Worm (Caenorhabditis elegans) whole organism, midembryonic: ENCODE data around the gene znf-593.
"Not testable (repeated sequence)": the region's sequence is repeated elsewhere in the genome, so short reads cannot be mapped to it uniquely, and the experiment has no call there.

Experiments
- T22C8.4 ChIP-seq: fragments of 200-800 bp; sonication (Bioruptor generic); IDR thresholded peaks from 2 replicates; pipeline ENCODE4 v1.3.6; 2022; ENCODE audit warnings: missing genetic modification characterization, missing compliant biosample characterization
- cog-1 ChIP-seq: sonication (generic microtip); optimal IDR thresholded peaks from 2 replicates; lab custom pipeline; 2016; ENCODE audit warnings: missing genetic modification characterization, missing compliant biosample characterization
- flt-1 ChIP-seq: fragments of 200-800 bp; sonication (Bioruptor generic); IDR thresholded peaks from 2 replicates; pipeline ENCODE4 v1.3.6; 2022; ENCODE audit warnings: missing genetic modification characterization, missing compliant biosample characterization
- klf-2 ChIP-seq: fragments of 200-800 bp; sonication (Bioruptor generic); conservative IDR thresholded peaks from 2 replicates; pipeline ENCODE4 v1.3.6; 2022; ENCODE audit warnings: missing genetic modification reagents, missing genetic modification characterization, missing compliant biosample characterization
- med-1 ChIP-seq: sonication (generic microtip); optimal IDR thresholded peaks from 2 replicates; lab custom pipeline; 2017; ENCODE audit warnings: missing genetic modification characterization, mild to moderate bottlenecking, missing compliant biosample characterization, antibody characterized with exemption, missing genetic modification reagents; ENCODE audit not compliant: insufficient read depth
- ref-1 ChIP-seq: fragments of 200-800 bp; sonication (Bioruptor generic); conservative IDR thresholded peaks from 2 replicates; pipeline ENCODE4 v1.3.6; 2022; ENCODE audit warnings: missing genetic modification reagents, missing genetic modification characterization, missing compliant biosample characterization
- tab-1 ChIP-seq: fragments of 200-800 bp; sonication (Bioruptor generic); IDR thresholded peaks from 2 replicates; pipeline ENCODE4 v1.3.6; 2022; ENCODE audit warnings: missing genetic modification characterization, missing compliant biosample characterization
- ztf-23 ChIP-seq: fragments of 200-800 bp; sonication (Bioruptor generic); IDR thresholded peaks from 2 replicates; pipeline ENCODE4 v1.3.6; 2022; ENCODE audit warnings: missing genetic modification reagents, missing genetic modification characterization, missing compliant biosample characterization
- ztf-29 ChIP-seq: fragments of 200-800 bp; sonication (Bioruptor generic); IDR thresholded peaks from 2 replicates; pipeline ENCODE4 v1.3.6; 2022; ENCODE audit warnings: missing genetic modification reagents, missing genetic modification characterization, missing compliant biosample characterization

Gene znf-593

ce11 chrIII:11902782-11903181 lies 15.7 kb downstream of the znf-593 start:
- TF ChIP-seq tab-1 (GFP tag; lab: Robert Waterston, UW) (no peak), cog-1 (tag; lab: Kevin White, UChicago) (no peak), ztf-29 (GFP tag; lab: Robert Waterston, UW) (no peak), ref-1 (GFP tag; lab: Robert Waterston, UW) (no peak), T22C8.4 (no peak), klf-2 (GFP tag; lab: Robert Waterston, UW) (no peak), flt-1 (no peak), med-1 (GFP tag; lab: Kevin White, UChicago) (no peak)

DNA sequence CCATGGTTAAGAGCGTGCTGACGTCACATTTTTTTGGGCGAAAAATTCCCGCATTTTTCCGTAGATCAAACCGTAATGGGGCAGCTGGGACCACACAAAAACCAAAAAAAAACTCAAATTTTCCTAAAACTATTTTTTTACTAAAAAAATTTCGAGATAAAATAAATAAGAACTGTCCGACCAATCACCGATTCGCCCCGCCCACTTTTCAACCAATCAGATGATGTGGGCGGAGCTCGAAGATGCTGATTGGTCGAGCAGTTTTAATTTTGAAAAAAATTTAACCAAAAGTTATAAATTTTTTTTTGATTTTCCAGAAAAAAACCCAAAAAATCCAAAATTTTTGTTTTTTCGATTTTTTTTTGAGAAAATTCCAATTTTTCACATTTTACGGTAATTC lies 18.5 kb downstream of the znf-593 start:
- TF ChIP-seq ztf-23 (GFP tag; lab: Robert Waterston, UW) (no peak), cog-1 (tag; lab: Kevin White, UChicago) (no peak)

DNA sequence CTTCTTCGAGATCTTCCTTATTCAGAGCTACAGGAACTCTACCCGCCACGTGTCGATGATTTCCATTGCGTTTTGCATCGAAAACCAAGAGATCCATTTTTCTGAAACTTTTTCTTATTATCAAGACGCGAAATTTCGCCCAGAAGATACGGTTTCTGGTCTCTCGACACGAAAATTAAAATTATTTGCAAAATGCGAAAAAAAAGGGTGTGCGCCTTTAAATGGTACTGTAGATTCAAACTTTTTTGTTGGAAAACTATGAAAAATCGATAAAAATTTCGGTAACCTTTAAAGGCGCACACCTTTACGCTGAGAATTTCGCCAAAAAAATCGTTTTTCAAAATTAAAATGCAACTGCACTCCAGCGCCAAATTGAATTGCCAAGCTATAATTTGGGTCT lies 20.4 kb downstream of the znf-593 start, which contains the start of gene tsen-2:
Gene tsen-2, minus strand, starts transcription at position 101 of the 400 bp plus-strand sequence.
- no peak for TF ChIP-seq ztf-29 (GFP tag; lab: Robert Waterston, UW)
- no peak for TF ChIP-seq ztf-23 (GFP tag; lab: Robert Waterston, UW)
- TF ChIP-seq tab-1 (GFP tag; lab: Robert Waterston, UW) = no peak
- no peak for TF ChIP-seq T22C8.4
- no peak for TF ChIP-seq cog-1 (tag; lab: Kevin White, UChicago)
- no peak for TF ChIP-seq flt-1
- TF ChIP-seq med-1 (GFP tag; lab: Kevin White, UChicago) = no peak
- no peak for TF ChIP-seq ref-1 (GFP tag; lab: Robert Waterston, UW)
- TF ChIP-seq klf-2 (GFP tag; lab: Robert Waterston, UW) = no peak

DNA sequence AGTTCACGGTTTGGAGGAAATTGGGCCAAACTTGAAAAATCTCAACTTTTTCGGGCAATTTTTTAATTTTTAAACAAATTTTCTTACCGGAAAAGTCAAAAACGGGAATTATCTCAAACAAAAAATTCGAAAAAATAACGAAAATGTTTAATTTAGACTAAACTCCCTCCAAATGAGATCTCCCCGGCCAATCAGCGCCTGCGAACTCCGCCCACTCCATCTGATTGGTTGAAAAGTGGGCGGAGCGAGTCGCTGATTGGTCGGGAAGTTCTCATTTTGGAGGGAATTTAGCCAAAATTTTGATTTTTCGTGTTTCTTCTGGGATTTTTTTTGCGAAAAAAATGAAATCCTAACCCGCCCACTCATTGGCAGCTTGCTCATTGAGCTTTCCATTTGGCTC lies 21.9 kb downstream of the znf-593 start:
- no peak for TF ChIP-seq flt-1
- no peak for TF ChIP-seq cog-1 (tag; lab: Kevin White, UChicago)
- TF ChIP-seq ref-1 (GFP tag; lab: Robert Waterston, UW) = no peak

DNA sequence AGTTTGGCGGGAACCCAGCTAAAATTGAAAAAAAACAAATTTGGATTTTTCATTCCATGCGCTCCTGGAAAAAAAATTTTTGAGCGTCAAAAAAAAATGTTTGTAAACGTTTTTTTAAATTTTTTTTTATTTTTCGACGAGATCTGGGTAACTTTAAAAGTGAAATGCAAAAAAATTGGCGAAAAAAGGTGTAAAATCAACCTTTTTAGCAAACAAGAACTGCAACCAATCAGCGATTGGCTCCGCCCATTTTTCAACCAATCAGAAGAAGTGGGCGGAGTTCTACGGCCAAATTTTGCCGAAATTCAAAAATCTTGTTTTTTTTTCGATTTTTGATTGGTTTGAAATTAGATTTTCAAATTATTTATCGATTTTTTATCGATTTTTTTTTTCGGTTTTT lies 23.0 kb downstream of the znf-593 start:
- no peak for TF ChIP-seq med-1 (GFP tag; lab: Kevin White, UChicago)
- no peak for TF ChIP-seq ztf-29 (GFP tag; lab: Robert Waterston, UW)
- no peak for TF ChIP-seq ztf-23 (GFP tag; lab: Robert Waterston, UW)
- no peak for TF ChIP-seq cog-1 (tag; lab: Kevin White, UChicago)
- no peak for TF ChIP-seq flt-1
- TF ChIP-seq tab-1 (GFP tag; lab: Robert Waterston, UW) = no peak
- TF ChIP-seq klf-2 (GFP tag; lab: Robert Waterston, UW) = no peak
- no peak for TF ChIP-seq ref-1 (GFP tag; lab: Robert Waterston, UW)
- TF ChIP-seq T22C8.4 = no peak

DNA sequence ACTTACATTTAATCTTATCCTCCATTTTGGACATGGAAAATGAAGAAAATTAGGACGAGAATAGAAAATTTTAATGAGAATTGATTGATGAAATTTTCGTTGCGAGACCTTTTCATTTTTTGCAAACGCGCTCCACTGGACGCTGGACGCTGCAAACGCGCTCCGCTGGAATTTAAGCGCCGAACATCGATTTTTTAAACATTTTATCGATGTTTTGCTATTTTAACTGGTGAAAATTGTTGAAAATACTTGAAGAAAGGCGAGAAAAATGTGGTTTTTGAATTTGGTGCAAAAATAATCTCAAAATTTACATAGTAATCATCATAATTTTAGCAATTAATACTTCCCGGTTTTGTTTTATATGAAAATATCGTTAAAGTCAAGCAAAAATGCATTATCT lies 25.6 kb downstream of the znf-593 start, which contains the start of gene Y56A3A.41:
Gene Y56A3A.41, minus strand, starts transcription at position 101 of the 400 bp plus-strand sequence.
- TF ChIP-seq med-1 (GFP tag; lab: Kevin White, UChicago) (no peak), ztf-29 (GFP tag; lab: Robert Waterston, UW) (no peak), flt-1 (no peak), ztf-23 (GFP tag; lab: Robert Waterston, UW) (no peak), klf-2 (GFP tag; lab: Robert Waterston, UW) (no peak), ref-1 (GFP tag; lab: Robert Waterston, UW) (no peak), T22C8.4 (no peak), tab-1 (GFP tag; lab: Robert Waterston, UW) (no peak), cog-1 (tag; lab: Kevin White, UChicago) (no peak)

ce11 chrIII:11891335-11891734 lies 27.2 kb downstream of the znf-593 start, which contains the start of gene faah-5:
Gene faah-5, minus strand, starts transcription at chrIII:11891435.
- TF ChIP-seq ztf-29 (GFP tag; lab: Robert Waterston, UW) = no peak
- no peak for TF ChIP-seq cog-1 (tag; lab: Kevin White, UChicago)
- TF ChIP-seq T22C8.4 = no peak
- no peak for TF ChIP-seq klf-2 (GFP tag; lab: Robert Waterston, UW)
- TF ChIP-seq med-1 (GFP tag; lab: Kevin White, UChicago) = no peak
- no peak for TF ChIP-seq tab-1 (GFP tag; lab: Robert Waterston, UW)

- TF ChIP-seq cog-1 (tag; lab: Kevin White, UChicago); klf-2 (GFP tag; lab: Robert Waterston, UW); ztf-23 (GFP tag; lab: Robert Waterston, UW): not testable (repeated sequence)
Measured at ce11 chrIII:11883694-11884093, 34.8 kb downstream of the znf-593 start, which contains the start of gene fbxb-22. Gene fbxb-22, minus strand, starts transcription at chrIII:11883754.

DNA sequence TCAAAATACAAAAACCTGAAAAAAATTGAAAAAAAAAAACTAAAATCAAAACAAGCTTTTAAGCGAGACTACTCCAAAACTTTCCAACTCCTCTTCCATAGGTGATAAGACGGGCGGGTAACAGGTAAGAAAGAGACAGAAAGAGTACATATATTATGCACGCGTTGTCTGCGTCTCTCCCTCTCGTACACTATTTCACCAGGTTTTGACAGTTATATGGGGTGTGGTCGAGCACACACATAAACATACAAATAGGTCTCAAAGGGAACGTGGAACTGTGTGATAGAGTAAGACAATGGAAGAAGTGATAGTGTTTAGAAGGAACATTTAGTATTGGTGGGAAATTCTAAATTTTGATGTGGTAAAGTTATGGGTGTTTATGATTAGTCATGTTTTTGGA lies 37.0 kb downstream of the znf-593 start:
- no peak for TF ChIP-seq ztf-29 (GFP tag; lab: Robert Waterston, UW)
- TF ChIP-seq ref-1 (GFP tag; lab: Robert Waterston, UW) = no peak
- TF ChIP-seq cog-1 (tag; lab: Kevin White, UChicago) = no peak

ce11 chrIII:11878751-11879150 lies 39.8 kb downstream of the znf-593 start, which contains the start of gene Y56A3A.6:
Gene Y56A3A.6, minus strand, starts transcription at chrIII:11878803.
- no peak for TF ChIP-seq ref-1 (GFP tag; lab: Robert Waterston, UW)
- TF ChIP-seq ztf-23 (GFP tag; lab: Robert Waterston, UW) = no peak
- no peak for TF ChIP-seq flt-1
- TF ChIP-seq med-1 (GFP tag; lab: Kevin White, UChicago) = no peak
- no peak for TF ChIP-seq tab-1 (GFP tag; lab: Robert Waterston, UW)
- no peak for TF ChIP-seq klf-2 (GFP tag; lab: Robert Waterston, UW)
- no peak for TF ChIP-seq T22C8.4
- no peak for TF ChIP-seq ztf-29 (GFP tag; lab: Robert Waterston, UW)
- no peak for TF ChIP-seq cog-1 (tag; lab: Kevin White, UChicago)
